Worm (Caenorhabditis elegans) whole organism, mixed stage, embryonic: Measurements from ENCODE around the gene ZK892.6.
"Not testable (repeated sequence)": the region's sequence is repeated elsewhere in the genome, so short reads cannot be mapped to it uniquely, and the experiment has no call there.

ENCODE experiments used
- M03D4.4 ChIP-seq: sonication (generic microtip); optimal IDR thresholded peaks from 2 replicates; lab custom pipeline; 2017; ENCODE audit warnings: mild to moderate bottlenecking, missing genetic modification characterization, missing compliant biosample characterization
- bed-3 ChIP-seq: fragments of 200-800 bp; sonication (Bioruptor generic); optimal IDR thresholded peaks from 3 replicates; lab custom pipeline; 2018; ENCODE audit warnings: mild to moderate bottlenecking, missing genetic modification characterization, moderate library complexity, missing compliant biosample characterization
- blmp-1 ChIP-seq: fragments of 150-350 bp; optimal IDR thresholded peaks from 2 replicates; lab custom pipeline; 2014; ENCODE audit warnings: missing biosample characterization, missing genetic modification characterization
- ceh-39 ChIP-seq: fragments of 150-350 bp; optimal IDR thresholded peaks from 2 replicates; lab custom pipeline; 2014; ENCODE audit warnings: missing biosample characterization, missing genetic modification characterization
- ceh-43 ChIP-seq: fragments of 200-800 bp; sonication (Bioruptor generic); optimal IDR thresholded peaks from 2 replicates; lab custom pipeline; 2018; ENCODE audit warnings: mild to moderate bottlenecking, missing genetic modification characterization, moderate library complexity, missing compliant biosample characterization
- ceh-83 ChIP-seq: fragments of 200-800 bp; sonication (Bioruptor generic); optimal IDR thresholded peaks from 2 replicates; lab custom pipeline; 2018; ENCODE audit warnings: mild to moderate bottlenecking, missing genetic modification characterization, missing compliant biosample characterization
- ces-1 ChIP-seq: fragments of 150-350 bp; optimal IDR thresholded peaks from 2 replicates; lab custom pipeline; 2014; ENCODE audit warnings: missing biosample characterization, missing genetic modification reagents, missing genetic modification characterization
- drap-1 ChIP-seq: fragments of 200-800 bp; sonication (Bioruptor generic); optimal IDR thresholded peaks from 3 replicates; lab custom pipeline; 2018; ENCODE audit warnings: mild to moderate bottlenecking, missing genetic modification characterization, missing compliant biosample characterization
- elt-1 ChIP-seq: sonication (generic microtip); optimal IDR thresholded peaks from 2 replicates; lab custom pipeline; 2017; ENCODE audit warnings: missing genetic modification characterization, mild to moderate bottlenecking, missing compliant biosample characterization, antibody characterized with exemption, moderate library complexity, borderline replicate concordance; ENCODE audit not compliant: insufficient read depth
- flh-1 ChIP-seq: fragments of 200-800 bp; sonication (Bioruptor generic); optimal IDR thresholded peaks from 2 replicates; lab custom pipeline; 2018; ENCODE audit warnings: mild to moderate bottlenecking, missing genetic modification characterization, moderate library complexity, missing compliant biosample characterization
- hlh-1 ChIP-seq: fragments of 150-350 bp; optimal IDR thresholded peaks from 2 replicates; lab custom pipeline; 2014; ENCODE audit warnings: missing biosample characterization, missing genetic modification reagents, missing genetic modification characterization
- lin-13 ChIP-seq: fragments of 150-350 bp; optimal IDR thresholded peaks from 2 replicates; lab custom pipeline; 2014; ENCODE audit warnings: missing biosample characterization, missing genetic modification characterization
- lin-32 ChIP-seq: fragments of 200-800 bp; sonication (Bioruptor generic); optimal IDR thresholded peaks from 2 replicates; lab custom pipeline; 2018; ENCODE audit warnings: mild to moderate bottlenecking, missing genetic modification characterization, missing compliant biosample characterization
- lsy-2 ChIP-seq: fragments of 150-350 bp; optimal IDR thresholded peaks from 2 replicates; lab custom pipeline; 2014; ENCODE audit warnings: missing biosample characterization, missing genetic modification characterization
- mep-1 ChIP-seq: fragments of 150-350 bp; optimal IDR thresholded peaks from 2 replicates; lab custom pipeline; 2017; ENCODE audit warnings: missing biosample characterization, missing genetic modification reagents, missing genetic modification characterization, inconsistent platforms
- mls-2 ChIP-seq: sonication (generic microtip); optimal IDR thresholded peaks from 2 replicates; lab custom pipeline; 2016; ENCODE audit warnings: mild to moderate bottlenecking, missing genetic modification characterization, moderate library complexity, missing compliant biosample characterization
- nhr-12 ChIP-seq: fragments of 150-350 bp; optimal IDR thresholded peaks from 2 replicates; lab custom pipeline; 2014; ENCODE audit warnings: missing biosample characterization, missing genetic modification characterization
- nhr-2 ChIP-seq: fragments of 150-350 bp; optimal IDR thresholded peaks from 2 replicates; lab custom pipeline; 2014; ENCODE audit warnings: missing biosample characterization, missing genetic modification characterization
- nhr-237 ChIP-seq: fragments of 150-350 bp; optimal IDR thresholded peaks from 2 replicates; lab custom pipeline; 2014; ENCODE audit warnings: missing biosample characterization, missing genetic modification characterization
- nhr-28 ChIP-seq: fragments of 150-350 bp; optimal IDR thresholded peaks from 2 replicates; lab custom pipeline; 2014; ENCODE audit warnings: missing biosample characterization, missing genetic modification characterization
- nhr-76 ChIP-seq: sonication (generic microtip); optimal IDR thresholded peaks from 2 replicates; lab custom pipeline; 2017; ENCODE audit warnings: missing biosample characterization, missing genetic modification characterization
- pha-4 ChIP-seq: fragments of 150-350 bp; optimal IDR thresholded peaks from 2 replicates; lab custom pipeline; 2018; ENCODE audit warnings: missing biosample characterization, missing genetic modification reagents, missing genetic modification characterization
- sem-2 ChIP-seq: fragments of 200-800 bp; sonication (Bioruptor generic); optimal IDR thresholded peaks from 2 replicates; lab custom pipeline; 2018; ENCODE audit warnings: mild to moderate bottlenecking, missing genetic modification characterization, missing compliant biosample characterization
- snpc-4 ChIP-seq: fragments of 150-350 bp; optimal IDR thresholded peaks from 2 replicates; lab custom pipeline; 2014; ENCODE audit warnings: missing biosample characterization, missing genetic modification characterization
- sptf-1 ChIP-seq: sonication (generic microtip); optimal IDR thresholded peaks from 2 replicates; lab custom pipeline; 2017; ENCODE audit warnings: mild to moderate bottlenecking, missing genetic modification characterization, moderate library complexity, missing compliant biosample characterization
- tbx-8 ChIP-seq: fragments of 200-800 bp; sonication (Bioruptor generic); optimal IDR thresholded peaks from 2 replicates; lab custom pipeline; 2018; ENCODE audit warnings: mild to moderate bottlenecking, missing genetic modification characterization, moderate library complexity, missing compliant biosample characterization
- unc-120 ChIP-seq: sonication (generic microtip); optimal IDR thresholded peaks from 2 replicates; lab custom pipeline; 2017; ENCODE audit warnings: missing genetic modification characterization, missing compliant biosample characterization; ENCODE audit not compliant: poor library complexity, severe bottlenecking
- unc-39 ChIP-seq: fragments of 150-350 bp; optimal IDR thresholded peaks from 2 replicates; lab custom pipeline; 2014; ENCODE audit warnings: missing biosample characterization, missing genetic modification characterization
- unc-62 ChIP-seq: fragments of 150-350 bp; optimal IDR thresholded peaks from 2 replicates; lab custom pipeline; 2014; ENCODE audit warnings: missing biosample characterization, missing genetic modification reagents, missing genetic modification characterization
- zip-8 ChIP-seq: fragments of 150-350 bp; optimal IDR thresholded peaks from 2 replicates; lab custom pipeline; 2014; ENCODE audit warnings: missing biosample characterization, missing genetic modification characterization
- ztf-11 ChIP-seq: fragments of 150-350 bp; optimal IDR thresholded peaks from 2 replicates; lab custom pipeline; 2014; ENCODE audit warnings: missing biosample characterization, missing genetic modification characterization

The ZK892.6 gene

ce11 chrII:10011733-10012132, 31.8 kb upstream of the ZK892.6 start:
- TF ChIP-seq sem-2: no peak
- TF ChIP-seq nhr-2: no peak
- TF ChIP-seq zip-8: no peak
- TF ChIP-seq lin-13 (tag; lab: Kevin White, UChicago): no peak
- TF ChIP-seq mls-2: no peak
- no peak for TF ChIP-seq nhr-28
- no peak for TF ChIP-seq drap-1 (GFP tag; lab: Kevin White, UChicago)
- TF ChIP-seq lin-32: no peak
- TF ChIP-seq ztf-11 (tag; lab: Kevin White, UChicago): no peak
- no peak for TF ChIP-seq tbx-8 (GFP tag; lab: Kevin White, UChicago)
- TF ChIP-seq M03D4.4 (tag; lab: Kevin White, UChicago): no peak
- TF ChIP-seq elt-1 (tag; lab: Kevin White, UChicago): no peak
- TF ChIP-seq ceh-83: no peak
- no peak for TF ChIP-seq unc-62 (GFP tag; lab: Kevin White, UChicago)
- no peak for TF ChIP-seq hlh-1 (tag; lab: Kevin White, UChicago)

DNA sequence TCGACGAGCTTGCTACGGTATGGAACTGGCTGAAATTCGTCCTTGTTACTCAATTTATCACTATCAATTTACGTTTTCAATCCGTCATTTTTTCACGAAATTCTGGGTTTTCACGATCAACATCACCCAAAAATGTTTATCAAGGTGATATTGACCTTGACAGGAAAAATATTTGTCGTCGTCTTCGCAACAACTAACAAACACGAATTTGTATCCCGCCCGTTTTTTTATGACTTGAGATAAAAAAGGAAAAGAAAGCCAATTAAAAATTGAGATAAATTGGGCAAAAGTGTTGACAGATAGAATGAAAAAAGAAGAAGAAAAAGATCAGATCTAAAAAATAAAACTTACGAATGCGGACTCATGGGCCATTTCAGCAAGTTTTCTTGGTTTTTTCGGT, 31.0 kb upstream of the ZK892.6 start:
- TF ChIP-seq elt-1 (tag; lab: Kevin White, UChicago): no peak
- no peak for TF ChIP-seq mep-1 (tag; lab: Kevin White, UChicago)
- no peak for TF ChIP-seq mls-2
- no peak for TF ChIP-seq nhr-237 (tag; lab: Kevin White, UChicago)
- TF ChIP-seq ceh-39 (tag; lab: Kevin White, UChicago): no peak
- TF ChIP-seq pha-4: no peak
- no peak for TF ChIP-seq nhr-76 (tag; lab: Kevin White, UChicago)

- no peak for TF ChIP-seq nhr-12 (tag; lab: Kevin White, UChicago)
- no peak for TF ChIP-seq bed-3 (GFP tag; lab: Kevin White, UChicago)
Observed at ce11 chrII:10008552-10008951, 28.6 kb upstream of the ZK892.6 start.

DNA sequence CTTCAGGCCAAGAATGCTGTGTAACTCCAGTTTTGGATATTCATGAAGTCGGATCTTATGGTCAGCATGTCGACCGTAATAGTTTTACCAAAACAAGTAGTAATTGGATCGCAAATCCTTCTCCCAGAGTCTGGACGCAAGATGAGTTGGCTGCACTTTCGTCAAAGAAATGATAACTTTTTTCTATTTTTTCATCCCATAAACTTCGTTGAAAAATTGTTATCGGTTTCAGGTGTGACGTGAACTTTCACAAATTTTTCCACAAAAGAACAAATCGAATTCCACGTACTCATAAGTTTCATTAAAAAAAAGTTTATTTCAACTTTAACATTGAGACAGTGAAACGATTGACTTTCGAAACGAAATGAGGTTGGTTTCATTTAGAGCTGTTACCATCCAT, 28.0 kb upstream of the ZK892.6 start, which contains the start of gene ZK892.5:
Gene ZK892.5 (plus strand): TSS at position 301 of the 400 bp plus-strand sequence.
- TF ChIP-seq nhr-76 (tag; lab: Kevin White, UChicago) (no peak), unc-120 (tag; lab: Kevin White, UChicago) (no peak), mls-2 (no peak), snpc-4 (tag; lab: Kevin White, UChicago) (no peak), ztf-11 (tag; lab: Kevin White, UChicago) (no peak), lin-32 (no peak), bed-3 (GFP tag; lab: Kevin White, UChicago) (no peak), lsy-2 (no peak), flh-1 (GFP tag; lab: Kevin White, UChicago) (no peak), ceh-43 (GFP tag; lab: Kevin White, UChicago) (no peak), M03D4.4 (tag; lab: Kevin White, UChicago) (no peak), pha-4 (no peak), hlh-1 (tag; lab: Kevin White, UChicago) (no peak)

ce11 chrII:10006266-10006665, 26.3 kb upstream of the ZK892.6 start, which contains the start of gene ZK892.4:
TSS of gene ZK892.4 (plus strand) at chrII:10006566.
- not testable (repeated sequence) for TF ChIP-seq M03D4.4 (tag; lab: Kevin White, UChicago); tbx-8 (GFP tag; lab: Kevin White, UChicago); blmp-1 (tag; lab: Kevin White, UChicago)

DNA sequence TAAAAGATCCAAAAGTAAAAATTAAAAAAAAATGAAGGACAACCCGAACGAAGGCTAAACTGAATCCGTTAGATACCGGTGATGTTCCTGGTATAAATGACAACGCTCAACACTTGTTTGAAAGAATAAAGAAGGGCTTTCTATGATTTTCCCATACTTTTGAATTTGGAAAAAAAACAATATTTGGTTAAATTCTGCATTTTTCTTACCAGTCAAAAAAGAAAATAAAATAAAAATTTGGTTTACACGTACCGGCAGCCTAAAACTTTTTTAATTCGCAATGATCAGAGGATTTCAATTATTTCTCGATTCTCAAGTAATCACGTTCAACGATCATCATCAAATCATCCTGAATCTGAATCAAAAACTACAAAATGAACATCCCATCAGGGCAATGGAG, 21.6 kb upstream of the ZK892.6 start, which contains the start of gene ZK892.3:
Gene ZK892.3 (plus strand): TSS at position 301 of the 400 bp plus-strand sequence.
- TF ChIP-seq mls-2: no peak
- no peak for TF ChIP-seq lin-13 (tag; lab: Kevin White, UChicago)

DNA sequence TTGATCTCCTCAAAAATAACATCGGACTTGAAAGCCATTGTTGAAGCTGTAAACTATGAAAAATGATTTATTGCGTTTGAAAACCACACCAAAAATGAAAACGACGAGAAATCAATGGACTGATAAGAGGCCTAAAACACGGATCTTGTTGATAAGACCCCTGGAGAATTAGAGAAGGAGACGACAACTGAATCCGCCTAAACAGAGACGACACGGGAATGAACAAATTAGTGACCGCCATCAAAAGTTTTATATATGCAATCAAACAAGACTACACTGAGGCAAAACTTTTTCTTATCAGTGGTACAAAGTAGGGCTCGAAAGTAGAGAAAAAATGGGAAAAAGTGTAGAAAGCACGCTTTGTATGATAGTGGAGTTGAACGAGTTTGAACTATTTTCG, 21.1 kb upstream of the ZK892.6 start, which contains the start of gene nlt-1:
Gene nlt-1 (minus strand): TSS at position 78 of the 400 bp plus-strand sequence.
- TF ChIP-seq ceh-83 (no peak), ceh-39 (tag; lab: Kevin White, UChicago) (no peak), ceh-43 (GFP tag; lab: Kevin White, UChicago) (no peak), nhr-76 (tag; lab: Kevin White, UChicago) (no peak), hlh-1 (tag; lab: Kevin White, UChicago) (no peak), ces-1 (GFP tag; lab: Kevin White, UChicago) (no peak), tbx-8 (GFP tag; lab: Kevin White, UChicago) (no peak), unc-39 (tag; lab: Kevin White, UChicago) (no peak), nhr-12 (tag; lab: Kevin White, UChicago) (no peak), zip-8 (no peak), flh-1 (GFP tag; lab: Kevin White, UChicago) (no peak), sptf-1 (no peak), nhr-2 (no peak), lin-32 (no peak)
